Worm (Caenorhabditis elegans) whole organism, L4 larva: ENCODE results near the gene dmsr-14.

Source experiments
- D1046.2 ChIP-seq: fragments of 200-800 bp; sonication (Bioruptor generic); IDR thresholded peaks from 2 replicates; pipeline ENCODE4 v1.3.6; 2022; ENCODE audit warnings: missing genetic modification characterization, missing compliant biosample characterization
- F10B5.3 ChIP-seq: sonication (generic microtip); optimal IDR thresholded peaks from 2 replicates; lab custom pipeline; 2016; ENCODE audit warnings: mild to moderate bottlenecking, missing genetic modification characterization, missing compliant biosample characterization
- F49E8.2 ChIP-seq: sonication (generic microtip); optimal IDR thresholded peaks from 2 replicates; lab custom pipeline; 2016; ENCODE audit warnings: missing compliant biosample characterization, mild to moderate bottlenecking, missing genetic modification characterization, borderline replicate concordance
- Y105C5A.15 ChIP-seq: fragments of 200-800 bp; sonication (Bioruptor generic); IDR thresholded peaks from 2 replicates; pipeline ENCODE4 v1.3.6; 2022; ENCODE audit warnings: missing genetic modification characterization, missing compliant biosample characterization
- Y48G9A.11 ChIP-seq: fragments of 200-800 bp; sonication (Bioruptor generic); IDR thresholded peaks from 2 replicates; pipeline ENCODE4 v1.3.6; 2022; ENCODE audit warnings: missing genetic modification reagents, missing genetic modification characterization, missing compliant biosample characterization
- aha-1 ChIP-seq: fragments of 150-350 bp; peaks from one replicate; lab custom pipeline; 2014; ENCODE audit warnings: missing biosample characterization, missing genetic modification characterization
- aly-2 ChIP-seq: sonication (generic microtip); optimal IDR thresholded peaks from 2 replicates; lab custom pipeline; 2018; ENCODE audit warnings: missing biosample characterization, missing genetic modification characterization
- arid-1 ChIP-seq: fragments of 200-800 bp; sonication (Bioruptor generic); conservative IDR thresholded peaks from 2 replicates; pipeline ENCODE4 v1.3.6; 2022; ENCODE audit warnings: missing genetic modification reagents, missing genetic modification characterization, missing compliant biosample characterization
- attf-4 ChIP-seq: sonication (generic microtip); optimal IDR thresholded peaks from 3 replicates; lab custom pipeline; 2017; ENCODE audit warnings: missing biosample characterization, missing genetic modification characterization
- ceh-32 ChIP-seq: sonication (generic microtip); optimal IDR thresholded peaks from 2 replicates; lab custom pipeline; 2016; ENCODE audit warnings: mild to moderate bottlenecking, missing genetic modification characterization, missing compliant biosample characterization; ENCODE audit not compliant: poor library complexity
- ces-1 ChIP-seq: fragments of 150-350 bp; sonication (generic microtip); optimal IDR thresholded peaks from 4 replicates; lab custom pipeline; 2014; ENCODE audit warnings: missing biosample characterization, missing genetic modification reagents, missing genetic modification characterization
- daf-12 ChIP-seq: fragments of 150-350 bp; optimal IDR thresholded peaks from 2 replicates; lab custom pipeline; 2014; ENCODE audit warnings: missing biosample characterization, missing genetic modification reagents, missing genetic modification characterization
- dmd-8 ChIP-seq: fragments of 200-800 bp; sonication (Bioruptor generic); IDR thresholded peaks from 2 replicates; pipeline ENCODE4 v1.3.6; 2022; ENCODE audit warnings: missing genetic modification characterization, missing compliant biosample characterization
- dmd-9 ChIP-seq: fragments of 200-800 bp; sonication (Bioruptor generic); IDR thresholded peaks from 2 replicates; pipeline ENCODE4 v1.3.6; 2022; ENCODE audit warnings: missing genetic modification reagents, missing genetic modification characterization, missing compliant biosample characterization
- duxl-1 ChIP-seq: sonication (generic microtip); optimal IDR thresholded peaks from 2 replicates; lab custom pipeline; 2016; ENCODE audit warnings: mild to moderate bottlenecking, missing genetic modification characterization, moderate library complexity, missing compliant biosample characterization; ENCODE audit not compliant: poor library complexity
- dve-1 ChIP-seq: sonication (generic microtip); optimal IDR thresholded peaks from 2 replicates; lab custom pipeline; 2017; ENCODE audit warnings: antibody characterized with exemption, mild to moderate bottlenecking, missing genetic modification characterization, missing compliant biosample characterization; ENCODE audit not compliant: insufficient read depth
- egl-43 ChIP-seq: fragments of 200-800 bp; sonication (Bioruptor generic); IDR thresholded peaks from 2 replicates; pipeline ENCODE4 v1.3.6; 2022; ENCODE audit warnings: missing genetic modification reagents, missing genetic modification characterization, missing compliant biosample characterization
- lin-38 ChIP-seq: fragments of 200-800 bp; sonication (Bioruptor generic); IDR thresholded peaks from 2 replicates; pipeline ENCODE4 v1.3.6; 2022; ENCODE audit warnings: missing genetic modification reagents, missing genetic modification characterization, missing compliant biosample characterization
- lin-39 ChIP-seq: fragments of 150-350 bp; optimal IDR thresholded peaks from 2 replicates; lab custom pipeline; 2014; ENCODE audit warnings: missing biosample characterization, missing genetic modification reagents, missing genetic modification characterization
- madf-5 ChIP-seq, 2 experiments: fragments of 200-800 bp; sonication (Bioruptor generic); IDR thresholded peaks; 2 replicates each; pipeline ENCODE4 v1.3.6; 2022; ENCODE audit warnings: missing compliant biosample characterization in 2 of 2, missing genetic modification characterization in 2 of 2
- mdt-29 ChIP-seq: fragments of 200-800 bp; sonication (Bioruptor generic); IDR thresholded peaks from 2 replicates; pipeline ENCODE4 v1.3.6; 2022; ENCODE audit warnings: missing genetic modification reagents, missing genetic modification characterization, missing compliant biosample characterization
- nhr-11 ChIP-seq: fragments of 150-350 bp; optimal IDR thresholded peaks from 2 replicates; lab custom pipeline; 2014; ENCODE audit warnings: missing biosample characterization, missing genetic modification characterization
- nhr-111 ChIP-seq: fragments of 200-800 bp; sonication (Bioruptor generic); optimal IDR thresholded peaks from 2 replicates; lab custom pipeline; 2018; ENCODE audit warnings: mild to moderate bottlenecking, missing genetic modification characterization, missing compliant biosample characterization
- nhr-25 ChIP-seq: sonication (generic microtip); optimal IDR thresholded peaks from 2 replicates; lab custom pipeline; 2017; ENCODE audit warnings: missing genetic modification characterization, mild to moderate bottlenecking, missing compliant biosample characterization, antibody characterized with exemption, moderate library complexity, borderline replicate concordance; ENCODE audit not compliant: insufficient read depth
- nhr-42 ChIP-seq: fragments of 200-800 bp; sonication (Bioruptor generic); IDR thresholded peaks from 2 replicates; pipeline ENCODE4 v1.3.6; 2022; ENCODE audit warnings: missing genetic modification characterization, missing compliant biosample characterization
- nhr-6 ChIP-seq: fragments of 150-350 bp; optimal IDR thresholded peaks from 2 replicates; lab custom pipeline; 2014; ENCODE audit warnings: missing biosample characterization, missing genetic modification characterization
- nhr-76 ChIP-seq: fragments of 150-350 bp; optimal IDR thresholded peaks from 2 replicates; lab custom pipeline; 2014; ENCODE audit warnings: missing biosample characterization, missing genetic modification characterization
- pha-4 ChIP-seq, 2 experiments: fragments of 150-350 bp in 1 of 2; fragments of 200-800 bp in 1 of 2; sonication (Bioruptor generic) in 1 of 2; IDR thresholded peaks in 1 of 2; optimal IDR thresholded peaks in 1 of 2; 2 replicates each; pipeline versions ENCODE4 v1.3.6 to Lab custom; 2014 to 2022; ENCODE audit warnings: missing genetic modification characterization in 2 of 2, missing genetic modification reagents in 2 of 2, missing biosample characterization in 1 of 2, missing compliant biosample characterization in 1 of 2
- rbr-2 ChIP-seq: sonication (generic microtip); optimal IDR thresholded peaks from 2 replicates; lab custom pipeline; 2016; ENCODE audit warnings: missing genotype, missing genetic modification characterization, missing compliant biosample characterization
- saeg-2 ChIP-seq: fragments of 200-800 bp; sonication (Bioruptor generic); IDR thresholded peaks from 2 replicates; pipeline ENCODE4 v1.3.6; 2022; ENCODE audit warnings: missing genetic modification reagents, missing genetic modification characterization, missing compliant biosample characterization
- skn-1 ChIP-seq: fragments of 150-350 bp; optimal IDR thresholded peaks from 2 replicates; lab custom pipeline; 2014; ENCODE audit warnings: missing biosample characterization, missing genetic modification characterization
- unc-130 ChIP-seq: sonication (generic microtip); optimal IDR thresholded peaks from 2 replicates; lab custom pipeline; 2016; ENCODE audit warnings: missing genetic modification reagents, missing genetic modification characterization, missing compliant biosample characterization
- unc-62 ChIP-seq, 3 experiments: fragments of 150-350 bp in 1 of 3; sonication (generic microtip); optimal IDR thresholded peaks in 2 of 3; peaks in 1 of 3; 1 replicate in 1 of 3; 2 replicates in 2 of 3; lab custom pipeline; 2014 to 2017; ENCODE audit warnings: missing biosample characterization in 3 of 3, missing genetic modification characterization in 3 of 3, missing genetic modification reagents in 3 of 3, missing genotype in 1 of 3
- vab-7 ChIP-seq: fragments of 200-800 bp; sonication (Bioruptor generic); IDR thresholded peaks from 2 replicates; pipeline ENCODE4 v1.3.6; 2022; ENCODE audit warnings: missing genetic modification reagents, missing genetic modification characterization, missing compliant biosample characterization
- zfp-2 ChIP-seq: sonication (generic microtip); optimal IDR thresholded peaks from 2 replicates; lab custom pipeline; 2016; ENCODE audit warnings: mild to moderate bottlenecking, missing genetic modification characterization, missing compliant biosample characterization
- zip-2 ChIP-seq: fragments of 150-350 bp; optimal IDR thresholded peaks from 2 replicates; lab custom pipeline; 2014; ENCODE audit warnings: missing biosample characterization, missing genetic modification characterization

dmsr-14 gene

ce11 chrV:6783044-6783625 is 33.9 kb downstream of the dmsr-14 start:
- TF ChIP-seq zip-2 (tag; lab: Kevin White, UChicago) (no peak), dmd-9 (GFP tag; lab: Robert Waterston, UW) (no peak), aly-2 (tag; lab: Kevin White, UChicago) (no peak), Y48G9A.11 (no peak), madf-5 (GFP tag; IDR thresholded peaks at IDR 0.05; lab: Robert Waterston, UW) (peak in 1 of 2 experiments; percentile 35; a peak in 1 of 4 replicates), dve-1 (tag; lab: Kevin White, UChicago) (no peak), ces-1 (GFP tag; lab: Kevin White, UChicago) (no peak), unc-130 (GFP tag; lab: Kevin White, UChicago) (peak; percentile 61), dmd-8 (GFP tag; lab: Robert Waterston, UW) (0 out of 2 replicates have a peak, but pooled peaks have one; percentile 40), nhr-111 (GFP tag; lab: Kevin White, UChicago) (no peak), arid-1 (no peak), pha-4 (GFP tag; IDR thresholded peaks at IDR 0.05; lab: Robert Waterston, UW) (0 out of 2 replicates have a peak, but pooled peaks have one; percentile 16), pha-4 (tag; optimal IDR thresholded peaks at IDR 0.05; lab: Kevin White, UChicago) (no peak), vab-7 (GFP tag; lab: Robert Waterston, UW) (no peak), lin-38 (0 out of 2 replicates have a peak, but pooled peaks have one; percentile 19), F49E8.2 (tag; lab: Kevin White, UChicago) (peak; percentile 21), saeg-2 (GFP tag; lab: Robert Waterston, UW) (no peak), aha-1 (tag; lab: Kevin White, UChicago) (no peak), egl-43 (GFP tag; lab: Robert Waterston, UW) (no peak), D1046.2 (no peak), unc-62 (GFP tag; optimal IDR thresholded peaks at IDR 0.05 in 1 of 2; lab: Kevin White, UChicago) (peak in 1 of 2 experiments; percentile 63), unc-62 (tag; optimal IDR thresholded peaks at IDR 0.05; lab: Kevin White, UChicago) (no peak), nhr-6 (tag; lab: Kevin White, UChicago) (no peak)

- TF ChIP-seq nhr-42 (GFP tag; lab: Robert Waterston, UW) (no peak), skn-1 (tag; lab: Kevin White, UChicago) (no peak), mdt-29 (no peak), ces-1 (GFP tag; lab: Kevin White, UChicago) (no peak), nhr-25 (tag; lab: Kevin White, UChicago) (no peak), daf-12 (tag; lab: Kevin White, UChicago) (no peak), rbr-2 (no peak), Y105C5A.15 (no peak), aha-1 (tag; lab: Kevin White, UChicago) (no peak), attf-4 (tag; lab: Kevin White, UChicago) (no peak), ceh-32 (tag; lab: Kevin White, UChicago) (no peak), nhr-76 (tag; lab: Kevin White, UChicago) (no peak), nhr-11 (tag; lab: Kevin White, UChicago) (no peak), duxl-1 (tag; lab: Kevin White, UChicago) (no peak)
Measured at ce11 chrV:6782260-6782659, 34.8 kb downstream of the dmsr-14 start.

ce11 chrV:6780676-6781075 is 36.4 kb downstream of the dmsr-14 start:
- TF ChIP-seq aha-1 (tag; lab: Kevin White, UChicago) (peak; percentile 34), lin-39 (no peak), saeg-2 (GFP tag; lab: Robert Waterston, UW) (no peak), zfp-2 (tag; lab: Kevin White, UChicago) (no peak), F10B5.3 (tag; lab: Kevin White, UChicago) (no peak), vab-7 (GFP tag; lab: Robert Waterston, UW) (no peak)
